Worm (Caenorhabditis elegans): ENCODE results near the gene nas-4.
A peak's percentile ranks its signal among the peaks of the same experiment; 100 is the strongest.

The nas-4 gene

DNA sequence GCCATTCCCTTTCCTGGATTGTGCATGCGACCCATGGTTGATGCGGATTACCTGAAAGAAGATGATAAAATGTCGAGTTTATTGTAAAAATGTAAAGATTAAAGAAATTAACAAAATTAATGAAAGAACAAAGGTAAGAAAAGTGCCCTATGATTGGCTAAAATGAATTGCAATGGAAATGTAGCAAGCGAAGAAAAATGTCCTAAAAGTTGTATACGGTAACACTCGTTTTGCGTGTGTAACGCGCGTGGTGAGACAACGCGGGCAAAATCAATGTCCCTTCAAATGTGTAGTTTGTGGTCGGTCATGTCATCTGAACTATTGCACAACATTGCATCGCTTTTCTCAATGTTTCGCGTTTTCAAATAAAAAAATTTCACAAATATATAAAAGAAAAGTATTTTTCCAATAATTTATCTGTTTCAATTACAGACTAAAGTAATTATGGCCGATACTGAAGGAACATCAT, 40.5 kb downstream of the nas-4 start, which contains the start of the genes rps-13 and nfx-1:
TSS of gene rps-13 (minus strand) at position 51 of the 469 bp plus-strand sequence.
TSS of gene nfx-1 (plus strand) at position 433 of the 469 bp plus-strand sequence.
- peak; percentile 90 for TF ChIP-seq F33H1.4 (GFP tag; IDR thresholded peaks at IDR 0.05)
- TF ChIP-seq D2030.7 (GFP tag; IDR thresholded peaks at IDR 0.05) = peak; percentile 53
- peak; percentile 2 for TF ChIP-seq xnd-1 (tag; optimal IDR thresholded peaks at IDR 0.05)
- peak; percentile 41 for TF ChIP-seq lin-54 (GFP tag; optimal IDR thresholded peaks at IDR 0.05)
- peak; percentile 32 for TF ChIP-seq dpl-1 (GFP tag; optimal IDR thresholded peaks at IDR 0.05)
- no peak for TF ChIP-seq hlh-26 (GFP tag; conservative IDR thresholded peaks at IDR 0.05)
- TF ChIP-seq tbp1 (GFP tag; optimal IDR thresholded peaks at IDR 0.05) = peak; percentile 46
- TF ChIP-seq snpc-4 (GFP tag; optimal IDR thresholded peaks at IDR 0.05) = peak; percentile 23
- TF ChIP-seq snpc-4 (tag; optimal IDR thresholded peaks at IDR 0.05) = peak; percentile 15 to 60 (median 42)
- TF ChIP-seq efl-1 (GFP tag; optimal IDR thresholded peaks at IDR 0.05) = peak; percentile 44
- TF ChIP-seq hmg-1.2 (GFP tag; IDR thresholded peaks at IDR 0.05) = peak; percentile 42; the same call in 1 of the 2 replicates
- TF ChIP-seq dox-1 (GFP tag; IDR thresholded peaks at IDR 0.05) = 0 out of 2 replicates have a peak, but pooled peaks have one; percentile 8
- peak; percentile 45 for TF ChIP-seq lin-40 (tag; optimal IDR thresholded peaks at IDR 0.05)
- TF ChIP-seq attf-3 (GFP tag; conservative IDR thresholded peaks at IDR 0.05) = 0 out of 2 replicates have a peak, but pooled peaks have one; percentile 19
- TF ChIP-seq F49E8.2 (tag; optimal IDR thresholded peaks at IDR 0.05; ENCODE audit: insufficient read depth) = peak; percentile 44
- peak; percentile 61 for TF ChIP-seq ceh-27 (GFP tag; optimal IDR thresholded peaks at IDR 0.05)
- no peak for TF ChIP-seq F22D6.2 (tag; optimal IDR thresholded peaks at IDR 0.05)
- TF ChIP-seq ama-1 (optimal IDR thresholded peaks at IDR 0.05) = no peak
- TF ChIP-seq ama-1 (GFP tag; optimal IDR thresholded peaks at IDR 0.05) = peak in 1 of 2 experiments; percentile 24
- peak; percentile 35; the same call in 1 of the 2 replicates for TF ChIP-seq cebp-1 (GFP tag; IDR thresholded peaks at IDR 0.05)
- peak; percentile 89 for TF ChIP-seq cebp-1 (tag; optimal IDR thresholded peaks at IDR 0.05)
- peak; percentile 71 for TF ChIP-seq ZK185.1 (tag; optimal IDR thresholded peaks at IDR 0.05; ENCODE audit: poor library complexity, severe bottlenecking)
- peak in 1 of 3 experiments; percentile 50 for TF ChIP-seq lin-35 (GFP tag; optimal IDR thresholded peaks at IDR 0.05)
- peak; percentile 69 for TF ChIP-seq snpc-1.3 (tag; optimal IDR thresholded peaks at IDR 0.05; ENCODE audit: insufficient read depth)
- peak; percentile 49; the same call in 1 of the 2 replicates for TF ChIP-seq pbrm-1 (GFP tag; IDR thresholded peaks at IDR 0.05)
- 0 out of 2 replicates have a peak, but pooled peaks have one; percentile 11 for TF ChIP-seq C17E4.6 (GFP tag; IDR thresholded peaks at IDR 0.05)
- peak; percentile 87 for TF ChIP-seq lsl-1 (GFP tag; optimal IDR thresholded peaks at IDR 0.05)
- peak; percentile 57 for TF ChIP-seq F23B12.7 (tag; optimal IDR thresholded peaks at IDR 0.05; ENCODE audit: insufficient read depth)
- no peak for TF ChIP-seq F55B11.4 (tag; optimal IDR thresholded peaks at IDR 0.05; ENCODE audit: borderline replicate concordance, insufficient read depth)
- TF ChIP-seq nfyb-1 (GFP tag; IDR thresholded peaks at IDR 0.05) = peak; percentile 69; the same call in 1 of the 2 replicates
- TF ChIP-seq attf-6 (GFP tag; IDR thresholded peaks at IDR 0.05) = no peak
- TF ChIP-seq K12H6.12 (tag; optimal IDR thresholded peaks at IDR 0.05) = peak; percentile 8
- peak; percentile 24 for TF ChIP-seq ztf-18 (tag; optimal IDR thresholded peaks at IDR 0.05)
- peak; percentile 71; the same call in 1 of the 2 replicates for TF ChIP-seq rcor-1 (GFP tag; IDR thresholded peaks at IDR 0.05)
- peak in 1 of 2 experiments; percentile 34 for TF ChIP-seq let-607 (tag; optimal IDR thresholded peaks at IDR 0.05)
- TF ChIP-seq tlf-1 (GFP tag; optimal IDR thresholded peaks at IDR 0.05) = peak; percentile 16
- TF ChIP-seq mcd-1 (GFP tag; IDR thresholded peaks at IDR 0.05) = peak; percentile 40; the same call in 1 of the 2 replicates
- TF ChIP-seq nhr-80 (tag; optimal IDR thresholded peaks at IDR 0.05) = peak; percentile 40
- peak; percentile 64; the same call in 1 of the 2 replicates for TF ChIP-seq madf-6 (GFP tag; IDR thresholded peaks at IDR 0.05)
- TF ChIP-seq Y79H2A.3 (GFP tag; conservative IDR thresholded peaks at IDR 0.05) = no peak
- TF ChIP-seq Y95B8A.8 (GFP tag; IDR thresholded peaks at IDR 0.05) = peak; percentile 14; the same call in 1 of the 2 replicates
- TF ChIP-seq F57A8.1 (GFP tag; optimal IDR thresholded peaks at IDR 0.05) = no peak
- TF ChIP-seq sptf-2 (GFP tag; optimal IDR thresholded peaks at IDR 0.05) = no peak
- TF ChIP-seq attf-5 (GFP tag; optimal IDR thresholded peaks at IDR 0.05) = peak; percentile 74
- TF ChIP-seq aptf-3 (GFP tag; IDR thresholded peaks at IDR 0.05) = no peak
- no peak for TF ChIP-seq snpc-3.4 (tag; optimal IDR thresholded peaks at IDR 0.05)
